Fruit fly (Drosophila melanogaster): ENCODE results near the gene qless.

Gene qless

DNA sequence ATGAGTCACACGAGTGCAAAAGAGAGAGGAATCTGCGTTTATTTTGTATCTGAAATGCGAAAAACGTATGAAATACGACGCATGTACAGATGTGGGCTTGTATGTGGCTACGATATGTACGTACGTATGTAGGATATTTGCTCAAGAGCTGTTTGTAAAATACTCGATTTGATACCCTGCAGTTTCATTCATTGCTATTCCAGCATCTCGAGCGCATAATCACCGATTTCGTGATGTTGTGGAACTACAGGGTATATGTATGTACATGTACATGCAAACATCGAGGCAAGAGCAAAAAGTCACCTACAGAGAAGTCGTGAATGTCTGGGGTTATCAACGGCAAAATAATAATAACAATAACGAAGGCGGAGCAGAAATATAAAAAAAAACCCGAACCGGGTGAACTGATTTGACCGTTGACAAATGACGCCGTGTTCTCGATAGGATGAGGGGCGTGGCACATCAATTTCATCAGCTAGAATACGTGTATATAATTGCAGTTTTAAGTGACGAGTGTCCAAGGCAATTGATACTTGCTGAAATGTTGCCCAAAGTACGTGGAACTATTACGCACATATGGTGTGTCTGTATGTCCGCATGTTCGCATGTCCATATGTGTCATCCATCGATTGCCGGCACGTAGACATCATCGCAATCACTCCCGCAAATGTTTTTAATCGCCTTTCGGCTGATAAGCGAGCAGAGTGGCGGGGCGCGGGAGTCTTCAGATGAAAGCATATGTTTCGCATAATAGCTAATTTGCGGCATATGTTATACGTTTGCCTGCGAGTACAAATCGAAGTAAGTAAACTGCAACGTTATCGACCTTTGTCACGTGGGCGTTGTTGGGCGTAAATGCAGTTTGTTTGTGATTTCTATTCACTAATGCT, 28.2 kb downstream of the qless start:
- TF ChIP-seq Hr39 (GFP tag; optimal IDR thresholded peaks at IDR 0.05) (no peak), CG6792 (GFP tag; optimal IDR thresholded peaks at IDR 0.05) (no peak), CG3032 (tag; optimal IDR thresholded peaks at IDR 0.05) (no peak), Eip78C (GFP tag) (peak; percentile 46), CG6163 (GFP tag; IDR thresholded peaks at IDR 0.05) (0 out of 3 replicates have a peak, but pooled peaks have one; percentile 33), svp (GFP tag) (peak; percentile 98)

DNA sequence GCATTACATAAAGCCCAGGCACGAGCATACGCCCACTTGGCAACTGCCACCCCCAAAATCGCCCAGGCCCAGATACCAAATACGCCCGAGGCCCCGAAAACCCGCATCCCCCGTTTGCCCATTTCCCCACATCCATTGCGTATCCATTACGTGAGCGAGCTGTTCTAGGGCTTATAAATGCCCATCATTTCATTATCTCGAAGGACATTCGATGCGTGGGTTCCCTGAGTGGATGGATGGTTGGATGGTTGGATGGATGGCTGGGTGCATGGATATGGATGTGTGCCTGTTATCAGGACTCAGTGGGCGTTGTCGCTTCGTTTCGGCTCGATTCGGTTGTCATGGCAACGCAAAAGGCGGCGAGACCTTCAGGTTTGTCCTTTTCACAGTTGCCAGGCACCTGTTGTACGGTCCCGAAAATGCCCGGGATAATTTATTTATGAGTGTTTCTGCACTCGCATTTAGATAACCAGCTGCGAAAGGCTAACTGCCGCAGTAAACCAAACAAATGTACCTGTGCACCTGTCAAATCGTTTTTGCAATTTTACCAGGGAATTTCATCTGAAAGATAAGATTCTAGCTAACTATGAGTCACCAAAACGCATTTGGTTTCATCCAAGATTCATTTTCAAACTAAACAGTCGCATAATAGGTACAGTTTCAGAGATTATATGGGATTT, 29.4 kb downstream of the qless start:
- no peak for TF ChIP-seq dac (GFP tag; optimal IDR thresholded peaks at IDR 0.05)

DNA sequence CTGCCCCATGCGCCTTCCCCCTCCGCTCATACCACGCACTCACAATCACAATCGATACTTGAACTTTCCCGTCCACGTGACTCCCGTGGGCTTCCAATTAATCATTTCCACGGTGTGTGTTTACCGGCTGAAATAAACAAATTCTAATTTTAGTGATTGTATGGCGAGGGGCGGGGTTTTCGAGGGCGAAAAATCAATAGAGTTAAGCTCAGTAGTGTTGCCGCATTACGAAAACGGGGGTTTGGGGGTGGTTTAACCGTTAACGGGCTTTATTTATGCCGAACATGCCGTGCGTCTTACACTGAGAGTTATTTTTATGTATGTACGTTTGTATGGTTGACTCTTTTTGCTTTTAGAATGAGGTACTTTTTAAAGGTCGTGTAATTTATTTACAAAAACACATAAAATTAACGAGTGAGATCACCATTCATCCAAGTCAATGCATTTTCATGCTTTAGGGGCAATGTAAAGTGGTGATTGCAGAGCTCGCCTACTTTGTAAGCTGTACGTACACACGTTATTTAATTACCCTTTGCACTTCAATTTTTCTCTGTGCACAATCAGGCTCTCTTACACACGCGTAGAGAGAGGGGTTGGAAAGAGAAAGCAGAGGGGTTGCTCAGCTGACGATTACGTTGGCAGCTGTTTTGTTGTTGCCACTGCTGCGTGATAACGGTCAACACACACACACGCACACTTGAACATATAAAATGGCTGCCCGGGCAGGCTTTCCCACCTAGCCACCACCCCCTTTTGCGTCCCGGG, 30.1 kb downstream of the qless start:
- TF ChIP-seq Ets21C (GFP tag; optimal IDR thresholded peaks at IDR 0.05), result peak; percentile 71
- TF ChIP-seq CG15336 (GFP tag; IDR thresholded peaks at IDR 0.05), result no peak
- no peak for TF ChIP-seq CG11294 (GFP tag; IDR thresholded peaks at IDR 0.05)
- TF ChIP-seq CG4318 (GFP tag; optimal IDR thresholded peaks at IDR 0.05), result no peak
- peak; percentile 60 for TF ChIP-seq CG3919 (GFP tag; optimal IDR thresholded peaks at IDR 0.05)
- TF ChIP-seq CG32006 (GFP tag; optimal IDR thresholded peaks at IDR 0.05), result peak; percentile 80
- peak; percentile 69 for TF ChIP-seq net (GFP tag; optimal IDR thresholded peaks at IDR 0.05)
- TF ChIP-seq vri (GFP tag; optimal IDR thresholded peaks at IDR 0.05), result peak; percentile 79
- peak; percentile 47 for TF ChIP-seq CG34406 (GFP tag; optimal IDR thresholded peaks at IDR 0.05)
- TF ChIP-seq Hr4 (GFP tag; optimal IDR thresholded peaks at IDR 0.05), result peak; percentile 74
- peak; percentile 10 for TF ChIP-seq fkh (GFP tag; optimal IDR thresholded peaks at IDR 0.05)
- TF ChIP-seq CG6854 (GFP tag; optimal IDR thresholded peaks at IDR 0.05), result no peak
- TF ChIP-seq CG8119 (GFP tag; IDR thresholded peaks at IDR 0.05), result no peak
- peak; percentile 71 for TF ChIP-seq Sox102F (GFP tag; optimal IDR thresholded peaks at IDR 0.05)
- TF ChIP-seq salr (GFP tag; optimal IDR thresholded peaks at IDR 0.05), result peak; percentile 28 to 40
- TF ChIP-seq svp (GFP tag), result peak; percentile 81
- peak; percentile 75 for TF ChIP-seq CG6792 (GFP tag; optimal IDR thresholded peaks at IDR 0.05)
- no peak for TF ChIP-seq Lpt (GFP tag; optimal IDR thresholded peaks at IDR 0.05)
- no peak for TF ChIP-seq CG9139 (GFP tag; optimal IDR thresholded peaks at IDR 0.05)
- TF ChIP-seq Ets96B (tag; optimal IDR thresholded peaks at IDR 0.05), result peak; percentile 66
- peak; percentile 61 for TF ChIP-seq CG6808 (GFP tag; optimal IDR thresholded peaks at IDR 0.05)
- TF ChIP-seq CG3032 (tag; optimal IDR thresholded peaks at IDR 0.05), result peak; percentile 15
- TF ChIP-seq achi (GFP tag; optimal IDR thresholded peaks at IDR 0.05), result peak; percentile 62
- TF ChIP-seq CG16779 (tag; optimal IDR thresholded peaks at IDR 0.05), result no peak
- TF ChIP-seq Smox (GFP tag; optimal IDR thresholded peaks at IDR 0.05), result peak; percentile 72
- peak; percentile 74 for TF ChIP-seq Met (GFP tag; optimal IDR thresholded peaks at IDR 0.05)
- TF ChIP-seq Gug (GFP tag; IDR thresholded peaks at IDR 0.05), result no peak
- peak; percentile 78 for TF ChIP-seq CG31627 (GFP tag; optimal IDR thresholded peaks at IDR 0.05)
- TF ChIP-seq CG1621 (tag; optimal IDR thresholded peaks at IDR 0.05), result peak; percentile 40
- TF ChIP-seq cyc (GFP tag; optimal IDR thresholded peaks at IDR 0.05), result peak; percentile 61
- TF ChIP-seq Eip93F (GFP tag; optimal IDR thresholded peaks at IDR 0.05), result no peak
- peak; percentile 66 for TF ChIP-seq acj6 (GFP tag; optimal IDR thresholded peaks at IDR 0.05)
- peak; percentile 57 for TF ChIP-seq CG8632 (GFP tag; optimal IDR thresholded peaks at IDR 0.05)
- peak; percentile 72 for TF ChIP-seq Sox14 (GFP tag; optimal IDR thresholded peaks at IDR 0.05)
- peak; percentile 32 for TF ChIP-seq CG6276 (GFP tag; optimal IDR thresholded peaks at IDR 0.05)
- peak; percentile 65 for TF ChIP-seq dsx (GFP tag; optimal IDR thresholded peaks at IDR 0.05; ENCODE audit: poor library complexity, severe bottlenecking)
- no peak for TF ChIP-seq CG11762 (GFP tag; optimal IDR thresholded peaks at IDR 0.05; ENCODE audit: insufficient read depth)
- peak; percentile 75 for TF ChIP-seq Eip75B (GFP tag; optimal IDR thresholded peaks at IDR 0.05)
- TF ChIP-seq CG7368 (GFP tag; optimal IDR thresholded peaks at IDR 0.05), result peak; percentile 43
- peak; percentile 91 for TF ChIP-seq Eip78C (GFP tag)
